Comparison of ENCODE assay signal across 3 worm cellular contexts in genomic region chrIV:3050054-3050990, ce11.
TF ChIP-seq lines count a peak whose summit lies in the region.

TSS of gene eel-1 (minus strand) at chrIV:3050104.

TF ChIP-seq in whole organism, L1 larva, 84 proteins besides CTCF, POLR2A, EP300 and RAD21 (continued from another document and continues in another):
- peak; percentile 92 for TF ChIP-seq jun-1 (tag; optimal IDR thresholded peaks at IDR 0.05; lab: Kevin White, UChicago)
- TF ChIP-seq xbp-1 (tag; optimal IDR thresholded peaks at IDR 0.05; lab: Kevin White, UChicago) = peak; percentile 97
- TF ChIP-seq pax-3 (tag; optimal IDR thresholded peaks at IDR 0.05; lab: Kevin White, UChicago) = peak; percentile 94
- TF ChIP-seq mab-9 (GFP tag; IDR thresholded peaks at IDR 0.05; lab: Robert Waterston, UW) = peak; percentile 98
- peak; percentile 54 for TF ChIP-seq nhr-237 (tag; optimal IDR thresholded peaks at IDR 0.05; lab: Kevin White, UChicago)
- peak; percentile 50 for TF ChIP-seq F16B12.6 (tag; optimal IDR thresholded peaks at IDR 0.05; lab: Kevin White, UChicago)
- peak; percentile 95 for TF ChIP-seq lin-35 (GFP tag; optimal IDR thresholded peaks at IDR 0.05; lab: Kevin White, UChicago)
- peak; percentile 96 for TF ChIP-seq ceh-88 (GFP tag; IDR thresholded peaks at IDR 0.05; lab: Robert Waterston, UW)
- peak; percentile 99 for TF ChIP-seq unc-98 (GFP tag; IDR thresholded peaks at IDR 0.05; lab: Robert Waterston, UW)
- TF ChIP-seq swsn-7 (tag; optimal IDR thresholded peaks at IDR 0.05; lab: Kevin White, UChicago) = peak; percentile 96
- peak; percentile 98 to 99 for TF ChIP-seq lsy-2 (tag; optimal IDR thresholded peaks at IDR 0.05; lab: Kevin White, UChicago)
- peak; percentile 89 for TF ChIP-seq lin-13 (GFP tag; optimal IDR thresholded peaks at IDR 0.05; lab: Kevin White, UChicago)
- TF ChIP-seq mef-2 (tag; optimal IDR thresholded peaks at IDR 0.05; lab: Kevin White, UChicago) = peak; percentile 68
- TF ChIP-seq vab-15 (tag; optimal IDR thresholded peaks at IDR 0.05; lab: Kevin White, UChicago) = peak; percentile 97
- TF ChIP-seq lin-39 (tag; optimal IDR thresholded peaks at IDR 0.05; lab: Kevin White, UChicago) = peak; percentile 59
- peak; percentile 50 for TF ChIP-seq snpc-4 (tag; optimal IDR thresholded peaks at IDR 0.05; lab: Kevin White, UChicago)
- TF ChIP-seq C04F5.9 (tag; optimal IDR thresholded peaks at IDR 0.05; lab: Kevin White, UChicago) = peak; percentile 84
- peak; percentile 95 for TF ChIP-seq nhr-85 (tag; lab: Kevin White, UChicago)
- peak; percentile 83 for TF ChIP-seq ztf-4 (tag; optimal IDR thresholded peaks at IDR 0.05; lab: Kevin White, UChicago)
- peak; percentile 75 for TF ChIP-seq zip-4 (GFP tag; optimal IDR thresholded peaks at IDR 0.05; lab: Kevin White, UChicago)
- peak; percentile 94 for TF ChIP-seq egl-13 (tag; optimal IDR thresholded peaks at IDR 0.05; lab: Kevin White, UChicago)
- peak; percentile 98 for TF ChIP-seq nhr-19 (GFP tag; conservative IDR thresholded peaks at IDR 0.05; lab: Robert Waterston, UW)
- peak; percentile 86 for TF ChIP-seq fkh-10 (GFP tag; optimal IDR thresholded peaks at IDR 0.05; lab: Kevin White, UChicago)
- peak; percentile 98 for TF ChIP-seq isw-1 (GFP tag; IDR thresholded peaks at IDR 0.05; lab: Robert Waterston, UW)
- peak; percentile 97 for TF ChIP-seq unc-86 (tag; optimal IDR thresholded peaks at IDR 0.05; lab: Kevin White, UChicago)
- peak; percentile 97 for TF ChIP-seq snu-23 (GFP tag; optimal IDR thresholded peaks at IDR 0.05; lab: Kevin White, UChicago)
- TF ChIP-seq irx-1 (tag; optimal IDR thresholded peaks at IDR 0.05; lab: Kevin White, UChicago) = peak; percentile 77
- peak; percentile 40 for TF ChIP-seq efl-3 (GFP tag; optimal IDR thresholded peaks at IDR 0.05; lab: Kevin White, UChicago)
- TF ChIP-seq ceh-8 (GFP tag; optimal IDR thresholded peaks at IDR 0.05; lab: Kevin White, UChicago) = peak; percentile 91
- peak; percentile 82 for TF ChIP-seq fos-1 (tag; optimal IDR thresholded peaks at IDR 0.05; lab: Kevin White, UChicago)
- peak; percentile 67 for TF ChIP-seq sup-37 (GFP tag; optimal IDR thresholded peaks at IDR 0.05; lab: Kevin White, UChicago)
- peak; percentile 98 for TF ChIP-seq dsc-1 (tag; optimal IDR thresholded peaks at IDR 0.05; lab: Kevin White, UChicago)
- peak in 1 of 2 experiments; percentile 75 for TF ChIP-seq mdl-1 (tag; optimal IDR thresholded peaks at IDR 0.05; lab: Kevin White, UChicago)
- peak in 3 of 6 experiments; percentile 14 to 58 (median 44) for TF ChIP-seq elt-3 (tag; optimal IDR thresholded peaks at IDR 0.05; lab: Kevin White, UChicago)
- peak; percentile 76 for TF ChIP-seq C16A3.4 (tag; optimal IDR thresholded peaks at IDR 0.05; lab: Kevin White, UChicago)
- peak in 1 of 2 experiments; percentile 99 for TF ChIP-seq ztf-11 (tag; optimal IDR thresholded peaks at IDR 0.05; lab: Kevin White, UChicago)
- peak; percentile 95 for TF ChIP-seq grh-1 (GFP tag; IDR thresholded peaks at IDR 0.05; lab: Robert Waterston, UW)
- TF ChIP-seq lin-14 (GFP tag; optimal IDR thresholded peaks at IDR 0.05; lab: Kevin White, UChicago) = peak; percentile 94
- peak; percentile 96 for TF ChIP-seq efl-1 (optimal IDR thresholded peaks at IDR 0.05; lab: Kevin White, UChicago)
- peak; percentile 89 to 99 for TF ChIP-seq efl-1 (GFP tag; optimal IDR thresholded peaks at IDR 0.05 in 1 of 2; lab: Kevin White, UChicago)
- TF ChIP-seq nhr-76 (tag; optimal IDR thresholded peaks at IDR 0.05; lab: Kevin White, UChicago) = peak; percentile 25
- TF ChIP-seq rnt-1 (tag; optimal IDR thresholded peaks at IDR 0.05; lab: Kevin White, UChicago) = peak; percentile 99
- peak; percentile 89 to 95 (median 93) for TF ChIP-seq ceh-82 (tag; optimal IDR thresholded peaks at IDR 0.05; lab: Kevin White, UChicago)
- TF ChIP-seq skn-1 (tag; optimal IDR thresholded peaks at IDR 0.05; lab: Kevin White, UChicago) = peak; percentile 81

TF ChIP-seq in whole organism, L3 larva, 47 proteins besides CTCF, POLR2A, EP300 and RAD21 (continued from another document):
- TF ChIP-seq skn-1 (tag; optimal IDR thresholded peaks at IDR 0.05; lab: Kevin White, UChicago) (peak; percentile 74), ztf-4 (tag; optimal IDR thresholded peaks at IDR 0.05; lab: Kevin White, UChicago) (peak; percentile 37), hmg-11 (tag; optimal IDR thresholded peaks at IDR 0.05; lab: Kevin White, UChicago) (peak; percentile 73), ama-1 (optimal IDR thresholded peaks at IDR 0.05; lab: Kevin White, UChicago) (peak; percentile 2), snpc-4 (tag; optimal IDR thresholded peaks at IDR 0.05; lab: Kevin White, UChicago) (peak; percentile 69), nhr-23 (tag; optimal IDR thresholded peaks at IDR 0.05; lab: Kevin White, UChicago) (peak; percentile 84), mdl-1 (tag; optimal IDR thresholded peaks at IDR 0.05; lab: Kevin White, UChicago) (peak; percentile 46), ZK546.5 (tag; optimal IDR thresholded peaks at IDR 0.05; lab: Kevin White, UChicago) (peak; percentile 28), tbx-2 (tag; optimal IDR thresholded peaks at IDR 0.05; lab: Kevin White, UChicago) (peak; percentile 89), R02D3.7 (tag; optimal IDR thresholded peaks at IDR 0.05; lab: Kevin White, UChicago) (peak; percentile 83), elt-1 (tag; optimal IDR thresholded peaks at IDR 0.05; lab: Kevin White, UChicago) (peak; percentile 17), lsy-12 (tag; optimal IDR thresholded peaks at IDR 0.05; lab: Kevin White, UChicago) (peak; percentile 93), nhr-43 (tag; optimal IDR thresholded peaks at IDR 0.05; lab: Kevin White, UChicago; ENCODE audit: poor library complexity, severe bottlenecking) (peak; percentile 97), egl-27 (tag; optimal IDR thresholded peaks at IDR 0.05; lab: Kevin White, UChicago) (peak; percentile 81)
TF ChIP-seq in whole organism, L3 larva: peak in this region for 32; not testable (repeated sequence) for 15.

TF ChIP-seq in whole organism, young adult, 124 proteins besides CTCF, POLR2A, EP300 and RAD21 (continued from another document):
- TF ChIP-seq F23B12.7 (tag; optimal IDR thresholded peaks at IDR 0.05; lab: Kevin White, UChicago; ENCODE audit: insufficient read depth) (peak; percentile 58), aptf-3 (GFP tag; IDR thresholded peaks at IDR 0.05; lab: Robert Waterston, UW) (peak; percentile 97), lag-1 (GFP tag; IDR thresholded peaks at IDR 0.05; lab: Robert Waterston, UW) (peak; percentile 90; the same call in 1 of the 2 replicates), ztf-18 (tag; optimal IDR thresholded peaks at IDR 0.05; lab: Kevin White, UChicago) (peak; percentile 87), zfh-2 (GFP tag; conservative IDR thresholded peaks at IDR 0.05; lab: Robert Waterston, UW) (peak; percentile 91), F49E8.2 (tag; optimal IDR thresholded peaks at IDR 0.05; lab: Kevin White, UChicago; ENCODE audit: insufficient read depth) (peak; percentile 73), egrh-3 (GFP tag; IDR thresholded peaks at IDR 0.05; lab: Robert Waterston, UW) (peak; percentile 84), F33H1.4 (GFP tag; IDR thresholded peaks at IDR 0.05; lab: Robert Waterston, UW) (peak; percentile 100), somi-1 (GFP tag; optimal IDR thresholded peaks at IDR 0.05; lab: Kevin White, UChicago) (peak; percentile 89), B0261.1 (tag; optimal IDR thresholded peaks at IDR 0.05; lab: Kevin White, UChicago) (peak; percentile 17), ceh-27 (GFP tag; optimal IDR thresholded peaks at IDR 0.05; lab: Kevin White, UChicago) (peak; percentile 95), ztf-28 (GFP tag; IDR thresholded peaks at IDR 0.05; lab: Robert Waterston, UW) (peak; percentile 99), D2030.7 (GFP tag; IDR thresholded peaks at IDR 0.05; lab: Robert Waterston, UW) (peak; percentile 99), lin-26 (GFP tag; IDR thresholded peaks at IDR 0.05; lab: Robert Waterston, UW) (peak; percentile 91), lsl-1 (GFP tag; optimal IDR thresholded peaks at IDR 0.05; lab: Kevin White, UChicago) (peak; percentile 95), nfya-2 (GFP tag; IDR thresholded peaks at IDR 0.05; lab: Robert Waterston, UW) (0 out of 2 replicates have a peak, but pooled peaks have one; percentile 82), chd-7 (tag; optimal IDR thresholded peaks at IDR 0.05; lab: Kevin White, UChicago) (peak; percentile 92), Y53F4B.3 (GFP tag; IDR thresholded peaks at IDR 0.05; lab: Robert Waterston, UW) (peak; percentile 95), lin-40 (tag; optimal IDR thresholded peaks at IDR 0.05; lab: Kevin White, UChicago) (peak; percentile 95), Y95B8A.8 (GFP tag; IDR thresholded peaks at IDR 0.05; lab: Robert Waterston, UW) (peak; percentile 99), cebp-2 (GFP tag; IDR thresholded peaks at IDR 0.05; lab: Robert Waterston, UW) (peak; percentile 95), ZK185.1 (tag; optimal IDR thresholded peaks at IDR 0.05; lab: Kevin White, UChicago; ENCODE audit: poor library complexity, severe bottlenecking) (peak; percentile 94), F22D6.2 (tag; optimal IDR thresholded peaks at IDR 0.05; lab: Kevin White, UChicago) (peak; percentile 83), tlf-1 (GFP tag; optimal IDR thresholded peaks at IDR 0.05; lab: Kevin White, UChicago) (peak; percentile 94), lin-54 (GFP tag; optimal IDR thresholded peaks at IDR 0.05; lab: Kevin White, UChicago) (peak; percentile 97), ccch-3 (GFP tag; optimal IDR thresholded peaks at IDR 0.05; lab: Kevin White, UChicago) (peak; percentile 88), attf-6 (GFP tag; IDR thresholded peaks at IDR 0.05; lab: Robert Waterston, UW) (peak; percentile 88), ceh-79 (tag; optimal IDR thresholded peaks at IDR 0.05; lab: Kevin White, UChicago) (peak; percentile 42), hsf-1 (GFP tag; IDR thresholded peaks at IDR 0.05; lab: Robert Waterston, UW) (peak; percentile 92), dpl-1 (GFP tag; optimal IDR thresholded peaks at IDR 0.05; lab: Kevin White, UChicago) (peak; percentile 86), nfyb-1 (GFP tag; IDR thresholded peaks at IDR 0.05; lab: Robert Waterston, UW) (peak; percentile 99), Y53G8AR.9 (GFP tag; conservative IDR thresholded peaks at IDR 0.05; lab: Robert Waterston, UW) (peak; percentile 99), gei-17 (GFP tag; optimal IDR thresholded peaks at IDR 0.05; lab: Kevin White, UChicago) (peak; percentile 69), snpc-1.3 (tag; optimal IDR thresholded peaks at IDR 0.05; lab: Kevin White, UChicago; ENCODE audit: insufficient read depth) (peak; percentile 59), nhr-120 (GFP tag; IDR thresholded peaks at IDR 0.05; lab: Robert Waterston, UW) (peak; percentile 97), madf-8 (GFP tag; conservative IDR thresholded peaks at IDR 0.05; lab: Robert Waterston, UW) (peak; percentile 93), aptf-2 (GFP tag; conservative IDR thresholded peaks at IDR 0.05; lab: Robert Waterston, UW) (peak; percentile 95), B0019.2 (GFP tag; conservative IDR thresholded peaks at IDR 0.05; lab: Robert Waterston, UW) (peak; percentile 96), attf-5 (GFP tag; optimal IDR thresholded peaks at IDR 0.05; lab: Kevin White, UChicago) (peak; percentile 96), die-1 (tag; optimal IDR thresholded peaks at IDR 0.05; lab: Kevin White, UChicago) (peak; percentile 75), lin-35 (GFP tag; optimal IDR thresholded peaks at IDR 0.05; lab: Kevin White, UChicago) (peak in 2 of 3 experiments; percentile 84 to 95), nhr-90 (tag; optimal IDR thresholded peaks at IDR 0.05; lab: Kevin White, UChicago) (peak; percentile 72), ztf-22 (GFP tag; optimal IDR thresholded peaks at IDR 0.05; lab: Kevin White, UChicago) (peak; percentile 83), pbrm-1 (GFP tag; IDR thresholded peaks at IDR 0.05; lab: Robert Waterston, UW) (peak; percentile 98), ztf-25 (GFP tag; IDR thresholded peaks at IDR 0.05; lab: Robert Waterston, UW) (peak; percentile 99), efl-1 (GFP tag; optimal IDR thresholded peaks at IDR 0.05; lab: Kevin White, UChicago) (peak; percentile 83), F57C9.4 (tag; optimal IDR thresholded peaks at IDR 0.05; lab: Kevin White, UChicago) (peak; percentile 34), hmg-1.2 (GFP tag; IDR thresholded peaks at IDR 0.05; lab: Robert Waterston, UW) (peak; percentile 90), F57A8.1 (GFP tag; optimal IDR thresholded peaks at IDR 0.05; lab: Kevin White, UChicago) (peak; percentile 47), sptf-2 (GFP tag; optimal IDR thresholded peaks at IDR 0.05; lab: Kevin White, UChicago) (peak; percentile 35), atf-7 (tag; optimal IDR thresholded peaks at IDR 0.05; lab: Kevin White, UChicago) (peak; percentile 87), B0035.1 (tag; optimal IDR thresholded peaks at IDR 0.05; lab: Kevin White, UChicago) (peak; percentile 79), nhr-80 (tag; optimal IDR thresholded peaks at IDR 0.05; lab: Kevin White, UChicago) (peak; percentile 88), snpc-4 (GFP tag; optimal IDR thresholded peaks at IDR 0.05; lab: Kevin White, UChicago) (peak; percentile 75), snpc-4 (tag; optimal IDR thresholded peaks at IDR 0.05; lab: Kevin White, UChicago) (peak; percentile 2 to 75 (median 70)), let-607 (tag; optimal IDR thresholded peaks at IDR 0.05; lab: Kevin White, UChicago) (peak; percentile 74 to 86), ceh-40 (GFP tag; IDR thresholded peaks at IDR 0.05; lab: Robert Waterston, UW) (peak; percentile 92), rcor-1 (GFP tag; IDR thresholded peaks at IDR 0.05; lab: Robert Waterston, UW) (peak; percentile 99), tbp1 (GFP tag; optimal IDR thresholded peaks at IDR 0.05; lab: Kevin White, UChicago) (peak; percentile 74), bed-1 (GFP tag; IDR thresholded peaks at IDR 0.05; lab: Robert Waterston, UW) (peak; percentile 94), ceh-100 (GFP tag; IDR thresholded peaks at IDR 0.05; lab: Robert Waterston, UW) (peak; percentile 100), xnd-1 (tag; optimal IDR thresholded peaks at IDR 0.05; lab: Kevin White, UChicago) (peak; percentile 62), ceh-58 (GFP tag; IDR thresholded peaks at IDR 0.05; lab: Robert Waterston, UW) (peak; percentile 95), rec-8 (tag; optimal IDR thresholded peaks at IDR 0.05; lab: Kevin White, UChicago) (peak; percentile 46 to 87), B0336.3 (GFP tag; IDR thresholded peaks at IDR 0.05; lab: Robert Waterston, UW) (peak; percentile 94), madf-3 (GFP tag; IDR thresholded peaks at IDR 0.05; lab: Robert Waterston, UW) (peak; percentile 98), cebp-1 (GFP tag; IDR thresholded peaks at IDR 0.05; lab: Robert Waterston, UW) (peak; percentile 90), cebp-1 (tag; optimal IDR thresholded peaks at IDR 0.05; lab: Kevin White, UChicago) (peak; percentile 91)
TF ChIP-seq in whole organism, young adult: peak in this region for 104; not testable (repeated sequence) for 20.
